Fruit fly (Drosophila melanogaster): ENCODE measurements around the gene Gr22f.

dm6 chr2L:1738054-1738453 is 18.2 kb downstream of the Gr22f start:
- TF ChIP-seq h (GFP tag; optimal IDR thresholded peaks at IDR 0.05) (no peak), N (GFP tag; optimal IDR thresholded peaks at IDR 0.05) (no peak), Myc (optimal IDR thresholded peaks at IDR 0.05) (no peak), GATAd (GFP tag; optimal IDR thresholded peaks at IDR 0.05) (no peak), lola (GFP tag; optimal IDR thresholded peaks at IDR 0.05) (no peak), Jra (GFP tag; optimal IDR thresholded peaks at IDR 0.05) (no peak), dl (GFP tag; optimal IDR thresholded peaks at IDR 0.05; ENCODE audit: insufficient read depth in 1 of 2, partially characterized antibody in 2 of 2) (no peak), Abd-B (GFP tag; optimal IDR thresholded peaks at IDR 0.05) (no peak), rgr (GFP tag; optimal IDR thresholded peaks at IDR 0.05) (no peak), usp (GFP tag; optimal IDR thresholded peaks at IDR 0.05) (no peak)

All from whole organism, wandering third instar larva.